Fruit fly (Drosophila melanogaster) whole organism, embryonic: Measurements from ENCODE around the gene CG42553.

Source experiments
- Aef1 ChIP-seq: fragments of 200-800 bp; sonication (Bioruptor generic); IDR thresholded peaks from 3 replicates; pipeline ENCODE4 v1.3.6; 2022; ENCODE audit warnings: missing biosample characterization, missing genetic modification characterization
- BtbVII ChIP-seq: fragments of 200-800 bp; sonication (Bioruptor generic); optimal IDR thresholded peaks from 3 replicates; lab custom pipeline; 2017; ENCODE audit warnings: missing biosample characterization, mild to moderate bottlenecking, missing genetic modification characterization
- CG1024 ChIP-seq: fragments of 200-800 bp; sonication (Bioruptor generic); IDR thresholded peaks from 2 replicates; pipeline ENCODE4 v1.3.6; 2022; ENCODE audit warnings: missing biosample characterization, missing genetic modification characterization
- CG10565 ChIP-seq: fragments of 200-800 bp; sonication (Bioruptor generic); optimal IDR thresholded peaks from 3 replicates; lab custom pipeline; 2016; ENCODE audit warnings: missing biosample characterization, mild to moderate bottlenecking, missing genetic modification characterization
- CG13424 ChIP-seq: fragments of 200-800 bp; sonication (Bioruptor generic); optimal IDR thresholded peaks from 2 replicates; lab custom pipeline; 2019; ENCODE audit warnings: missing biosample characterization, mild to moderate bottlenecking, missing genetic modification characterization, moderate library complexity
- CG14965 ChIP-seq: fragments of 200-800 bp; sonication (Bioruptor generic); optimal IDR thresholded peaks from 2 replicates; lab custom pipeline; 2016; ENCODE audit warnings: missing biosample characterization, missing genetic modification characterization, borderline replicate concordance
- CG15073 ChIP-seq: fragments of 200-800 bp; sonication (Bioruptor generic); optimal IDR thresholded peaks from 2 replicates; lab custom pipeline; 2016; ENCODE audit warnings: missing biosample characterization, missing genetic modification characterization
- CG1529 ChIP-seq: fragments of 200-800 bp; sonication (Bioruptor generic); optimal IDR thresholded peaks from 3 replicates; lab custom pipeline; 2018; ENCODE audit warnings: missing biosample characterization, missing genetic modification characterization
- CG1603 ChIP-seq: fragments of 200-800 bp; sonication (Bioruptor generic); optimal IDR thresholded peaks from 2 replicates; lab custom pipeline; 2019; ENCODE audit warnings: missing biosample characterization, mild to moderate bottlenecking, missing genetic modification characterization, moderate library complexity
- CG16779 ChIP-seq: fragments of 200-800 bp; sonication (Bioruptor generic); IDR thresholded peaks from 2 replicates; pipeline ENCODE4 v1.3.6; 2022; ENCODE audit warnings: missing biosample characterization, missing genetic modification characterization
- CG16813 ChIP-seq: fragments of 200-800 bp; sonication (Bioruptor generic); IDR thresholded peaks from 3 replicates; pipeline ENCODE4 v1.3.6; 2022; ENCODE audit warnings: missing biosample characterization, missing genetic modification characterization; ENCODE audit not compliant: partially characterized antibody
- CG1792 ChIP-seq: fragments of 200-800 bp; sonication (Bioruptor generic); optimal IDR thresholded peaks from 2 replicates; lab custom pipeline; 2016; ENCODE audit warnings: missing biosample characterization, missing genetic modification characterization
- CG18599 ChIP-seq: fragments of 200-800 bp; sonication (Bioruptor generic); optimal IDR thresholded peaks from 3 replicates; lab custom pipeline; 2017; ENCODE audit warnings: missing biosample characterization, missing genetic modification characterization, mild to moderate bottlenecking, moderate library complexity, missing genetic modification reagents
- CG18619 ChIP-seq: fragments of 200-800 bp; sonication (Bioruptor generic); optimal IDR thresholded peaks from 3 replicates; lab custom pipeline; 2017; ENCODE audit warnings: missing biosample characterization, mild to moderate bottlenecking, missing genetic modification characterization
- CG30403 ChIP-seq: fragments of 200-800 bp; sonication (Bioruptor generic); optimal IDR thresholded peaks from 3 replicates; lab custom pipeline; 2016; ENCODE audit warnings: missing biosample characterization, missing genetic modification characterization
- CG3065 ChIP-seq: fragments of 200-800 bp; sonication (Bioruptor generic); optimal IDR thresholded peaks from 2 replicates; lab custom pipeline; 2016; ENCODE audit warnings: missing biosample characterization, missing genetic modification characterization
- CG31388 ChIP-seq: fragments of 200-800 bp; sonication (Bioruptor generic); optimal IDR thresholded peaks from 2 replicates; lab custom pipeline; 2016; ENCODE audit warnings: missing biosample characterization, missing genetic modification characterization
- CG34422 ChIP-seq: fragments of 200-800 bp; sonication (Bioruptor generic); IDR thresholded peaks from 3 replicates; pipeline ENCODE4 v1.3.6; 2022; ENCODE audit warnings: missing biosample characterization, missing genetic modification characterization
- CG6254 ChIP-seq: fragments of 200-800 bp; sonication (Bioruptor generic); optimal IDR thresholded peaks from 3 replicates; lab custom pipeline; 2017; ENCODE audit warnings: mild to moderate bottlenecking, missing biosample characterization, missing genetic modification reagents, missing genetic modification characterization
- CG7839 ChIP-seq: fragments of 200-800 bp; sonication (Bioruptor generic); optimal IDR thresholded peaks from 3 replicates; lab custom pipeline; 2018; ENCODE audit warnings: missing biosample characterization, mild to moderate bottlenecking, missing genetic modification characterization, moderate library complexity
- CG7963 ChIP-seq: fragments of 200-800 bp; sonication (Bioruptor generic); IDR thresholded peaks from 3 replicates; pipeline ENCODE4 v1.3.6; 2022; ENCODE audit warnings: missing biosample characterization, missing genetic modification characterization; ENCODE audit not compliant: partially characterized antibody
- CG7987 ChIP-seq: fragments of 200-800 bp; sonication (Bioruptor generic); optimal IDR thresholded peaks from 2 replicates; lab custom pipeline; 2018; ENCODE audit warnings: missing biosample characterization, mild to moderate bottlenecking, missing genetic modification characterization, moderate library complexity
- Elba2 ChIP-seq: fragments of 200-800 bp; sonication (Bioruptor generic); optimal IDR thresholded peaks from 3 replicates; lab custom pipeline; 2016; ENCODE audit warnings: missing biosample characterization, missing genetic modification characterization
- Ets97D ChIP-seq: fragments of 200-800 bp; sonication (Bioruptor generic); optimal IDR thresholded peaks from 3 replicates; lab custom pipeline; 2016; ENCODE audit warnings: missing biosample characterization, missing genetic modification characterization
- H2.0 ChIP-seq: fragments of 200-800 bp; sonication (Bioruptor generic); IDR thresholded peaks from 2 replicates; pipeline ENCODE4 v1.3.6; 2022; ENCODE audit warnings: missing biosample characterization, missing genetic modification characterization
- HLH54F ChIP-seq: fragments of 200-800 bp; sonication (Bioruptor generic); optimal IDR thresholded peaks from 3 replicates; lab custom pipeline; 2016; ENCODE audit warnings: missing biosample characterization, missing genetic modification characterization
- HmgZ ChIP-seq: fragments of 200-800 bp; sonication (Bioruptor generic); optimal IDR thresholded peaks from 2 replicates; lab custom pipeline; 2018; ENCODE audit warnings: missing biosample characterization, mild to moderate bottlenecking, missing genetic modification characterization
- Hmr ChIP-seq: fragments of 200-800 bp; sonication (Bioruptor generic); optimal IDR thresholded peaks from 3 replicates; lab custom pipeline; 2017; ENCODE audit warnings: mild to moderate bottlenecking, missing biosample characterization, missing genetic modification reagents, missing genetic modification characterization
- Hr39 ChIP-seq: fragments of >200 bp; optimal IDR thresholded peaks from 2 replicates; lab custom pipeline; 2017
- Meics ChIP-seq: fragments of 200-800 bp; sonication (Bioruptor generic); optimal IDR thresholded peaks from 2 replicates; lab custom pipeline; 2017; ENCODE audit warnings: missing biosample characterization, mild to moderate bottlenecking, missing genetic modification characterization
- Nf-YA ChIP-seq: fragments of 200-800 bp; sonication (Bioruptor generic); IDR thresholded peaks from 2 replicates; pipeline ENCODE4 v1.3.6; 2022; ENCODE audit warnings: missing biosample characterization, missing genetic modification characterization
- Rfx ChIP-seq: fragments of 200-800 bp; sonication (Bioruptor generic); IDR thresholded peaks from 2 replicates; pipeline ENCODE4 v1.3.6; 2022; ENCODE audit warnings: missing biosample characterization, missing genetic modification characterization
- Sry-δ ChIP-seq: fragments of 200-800 bp; sonication (Bioruptor generic); optimal IDR thresholded peaks from 2 replicates; lab custom pipeline; 2016; ENCODE audit warnings: missing biosample characterization, missing genetic modification characterization
- Trl ChIP-seq, 3 experiments: fragments of >200 bp in 2 of 3; fragments of 200-800 bp in 1 of 3; sonication (Bioruptor generic) in 1 of 3; optimal IDR thresholded peaks; 2 replicates in 1 of 3; 3 replicates in 2 of 3; lab custom pipeline; 2016 to 2017; ENCODE audit warnings: missing biosample characterization in 1 of 3, missing genetic modification characterization in 1 of 3
- Xrp1 ChIP-seq: fragments of 200-800 bp; sonication (Bioruptor generic); IDR thresholded peaks from 2 replicates; pipeline ENCODE4 v1.3.6; 2022; ENCODE audit warnings: missing biosample characterization, missing genetic modification characterization
- ap ChIP-seq: fragments of 200-800 bp; sonication (Bioruptor generic); IDR thresholded peaks from 2 replicates; pipeline ENCODE4 v1.3.6; 2022; ENCODE audit warnings: missing biosample characterization, missing genetic modification characterization
- ato ChIP-seq: fragments of 200-800 bp; sonication (Bioruptor generic); IDR thresholded peaks from 2 replicates; pipeline ENCODE4 v1.3.6; 2022; ENCODE audit warnings: missing biosample characterization, missing genetic modification characterization; ENCODE audit not compliant: partially characterized antibody
- bowl ChIP-seq: fragments of 200-800 bp; sonication (Bioruptor generic); IDR thresholded peaks from 2 replicates; pipeline ENCODE4 v1.3.6; 2022; ENCODE audit warnings: missing biosample characterization, missing genetic modification characterization
- crp ChIP-seq, 2 experiments: fragments of 200-800 bp; sonication (Bioruptor generic); optimal IDR thresholded peaks; 2 replicates in 1 of 2; 3 replicates in 1 of 2; lab custom pipeline; 2017; ENCODE audit warnings: missing biosample characterization in 2 of 2, missing genetic modification characterization in 2 of 2, mild to moderate bottlenecking in 1 of 2, moderate library complexity in 1 of 2
- da ChIP-seq: fragments of 200-800 bp; sonication (Bioruptor generic); optimal IDR thresholded peaks from 2 replicates; lab custom pipeline; 2016; ENCODE audit warnings: missing biosample characterization, missing genetic modification characterization
- dan ChIP-seq: fragments of 200-800 bp; sonication (Bioruptor generic); IDR thresholded peaks from 2 replicates; pipeline ENCODE4 v1.3.6; 2022; ENCODE audit warnings: missing biosample characterization, missing genetic modification characterization
- en ChIP-seq: fragments of 200-800 bp; sonication (Bioruptor generic); optimal IDR thresholded peaks from 2 replicates; lab custom pipeline; 2016; ENCODE audit warnings: missing biosample characterization, missing genetic modification characterization
- kni ChIP-seq: fragments of 200-800 bp; sonication (Bioruptor generic); optimal IDR thresholded peaks from 3 replicates; lab custom pipeline; 2017; ENCODE audit warnings: mild to moderate bottlenecking, missing biosample characterization, missing genetic modification reagents, missing genetic modification characterization
- mld ChIP-seq: fragments of 200-800 bp; sonication (Bioruptor generic); IDR thresholded peaks from 3 replicates; pipeline ENCODE4 v1.3.6; 2022; ENCODE audit warnings: missing biosample characterization, missing genetic modification characterization; ENCODE audit not compliant: partially characterized antibody
- odd ChIP-seq: fragments of 200-800 bp; sonication (Bioruptor generic); optimal IDR thresholded peaks from 2 replicates; lab custom pipeline; 2017; ENCODE audit warnings: missing biosample characterization, mild to moderate bottlenecking, missing genetic modification characterization
- prd ChIP-seq, 3 experiments: fragments of >200 bp in 2 of 3; fragments of 200-800 bp in 1 of 3; sonication (Bioruptor generic) in 1 of 3; optimal IDR thresholded peaks in 2 of 3; IDR thresholded peaks in 1 of 3; 2 replicates in 2 of 3; 3 replicates in 1 of 3; pipeline versions ENCODE4 v1.3.6 to Lab custom; 2017 to 2022; ENCODE audit warnings: missing biosample characterization in 1 of 3, missing genetic modification characterization in 1 of 3
- rib ChIP-seq: fragments of 200-800 bp; sonication (Bioruptor generic); IDR thresholded peaks from 2 replicates; pipeline ENCODE4 v1.3.6; 2022; ENCODE audit warnings: missing biosample characterization, missing genetic modification characterization
- stwl ChIP-seq: fragments of 200-800 bp; sonication (Bioruptor generic); optimal IDR thresholded peaks from 3 replicates; lab custom pipeline; 2018; ENCODE audit warnings: missing biosample characterization, mild to moderate bottlenecking, missing genetic modification characterization, moderate library complexity
- tin ChIP-seq: fragments of 200-800 bp; sonication (Bioruptor generic); optimal IDR thresholded peaks from 3 replicates; lab custom pipeline; 2016; ENCODE audit warnings: missing biosample characterization, missing genetic modification characterization
- yki ChIP-seq: fragments of >200 bp; optimal IDR thresholded peaks from 3 replicates; lab custom pipeline; 2018

Gene CG42553

dm6 chr3L:851061-851460, 17.2 kb downstream of the CG42553 start, which contains the start of gene Dci (continued):
- TF ChIP-seq bowl (GFP tag; lab: Robert Waterston, UW) (peak; percentile 37; the same call in 1 of the 2 replicates), CG6254 (GFP tag; lab: Kevin White, UChicago) (no peak), HmgZ (peak; percentile 77), CG30403 (peak; percentile 85), ap (GFP tag; lab: Robert Waterston, UW) (peak; percentile 58), BtbVII (GFP tag; lab: Kevin White, UChicago) (no peak), CG14965 (GFP tag; lab: Kevin White, UChicago) (no peak), Hr39 (no peak), stwl (tag; lab: Kevin White, UChicago) (peak; percentile 30), CG1603 (tag; lab: Kevin White, UChicago) (peak; percentile 82), Aef1 (GFP tag; lab: Robert Waterston, UW) (peak; percentile 87), en (GFP tag; lab: Kevin White, UChicago) (no peak), CG16813 (GFP tag; lab: Robert Waterston, UW) (peak; percentile 90), Meics (peak; percentile 54), CG34422 (GFP tag; lab: Robert Waterston, UW) (peak; percentile 91), mld (no peak; the same call in 2 of the 3 replicates), CG7963 (GFP tag; lab: Robert Waterston, UW) (peak; percentile 65), Elba2 (GFP tag; lab: Kevin White, UChicago) (peak; percentile 26), CG31388 (no peak), CG18599 (peak; percentile 72), CG13424 (tag; lab: Kevin White, UChicago) (peak; percentile 68), CG3065 (GFP tag; lab: Kevin White, UChicago) (no peak), rib (0 out of 2 replicates have a peak, but pooled peaks have one; percentile 10), dan (GFP tag; lab: Robert Waterston, UW) (0 out of 2 replicates have a peak, but pooled peaks have one; percentile 43), crp (GFP tag; optimal IDR thresholded peaks at IDR 0.05; lab: Kevin White, UChicago) (peak in 1 of 2 experiments; percentile 7), CG10565 (GFP tag; lab: Kevin White, UChicago) (no peak), Trl (optimal IDR thresholded peaks at IDR 0.05; lab: Kevin White, UChicago) (no peak), Trl (GFP tag; optimal IDR thresholded peaks at IDR 0.05; lab: Kevin White, UChicago) (peak; percentile 73), da (GFP tag; lab: Kevin White, UChicago) (peak; percentile 20), kni (no peak), CG1529 (peak; percentile 39), yki (no peak), Sry-δ (GFP tag; lab: Kevin White, UChicago) (peak; percentile 74), CG18619 (GFP tag; lab: Kevin White, UChicago) (peak; percentile 28), CG16779 (GFP tag; lab: Robert Waterston, UW) (no peak), CG7839 (tag; lab: Kevin White, UChicago) (peak; percentile 49), H2.0 (GFP tag; lab: Robert Waterston, UW) (peak; percentile 86), CG1792 (peak; percentile 47), prd (optimal IDR thresholded peaks at IDR 0.05; lab: Kevin White, UChicago) (no peak), prd (GFP tag; IDR thresholded peaks at IDR 0.05; lab: Robert Waterston, UW) (peak; percentile 91), tin (GFP tag; lab: Kevin White, UChicago) (peak; percentile 56), Ets97D (GFP tag; lab: Kevin White, UChicago) (peak; percentile 70), CG15073 (GFP tag; lab: Kevin White, UChicago) (no peak), odd (GFP tag; lab: Kevin White, UChicago) (no peak), HLH54F (GFP tag; lab: Kevin White, UChicago) (peak; percentile 76), Xrp1 (GFP tag; lab: Robert Waterston, UW) (peak; percentile 78), Rfx (GFP tag; lab: Robert Waterston, UW) (peak; percentile 87), CG1024 (peak; percentile 38; the same call in 1 of the 2 replicates), CG7987 (GFP tag; lab: Kevin White, UChicago) (peak; percentile 17), Hmr (GFP tag; lab: Kevin White, UChicago) (peak; percentile 64), Nf-YA (GFP tag; lab: Robert Waterston, UW) (peak; percentile 33; the same call in 1 of the 2 replicates), ato (0 out of 2 replicates have a peak, but pooled peaks have one; percentile 41)
